Worm (Caenorhabditis elegans) whole organism, young adult: ENCODE measurements around the gene nsy-1.

Source experiments
- B0019.2 ChIP-seq: fragments of 200-800 bp; sonication (Bioruptor generic); conservative IDR thresholded peaks from 2 replicates; pipeline ENCODE4 v1.3.6; 2022; ENCODE audit warnings: missing genetic modification reagents, missing genetic modification characterization, missing compliant biosample characterization
- F22D6.2 ChIP-seq: sonication (generic microtip); optimal IDR thresholded peaks from 2 replicates; lab custom pipeline; 2016; ENCODE audit warnings: mild to moderate bottlenecking, missing genetic modification characterization, missing compliant biosample characterization
- F23B12.7 ChIP-seq: sonication (generic microtip); optimal IDR thresholded peaks from 2 replicates; lab custom pipeline; 2017; ENCODE audit warnings: missing genetic modification characterization, mild to moderate bottlenecking, missing compliant biosample characterization, antibody characterized with exemption, moderate library complexity; ENCODE audit not compliant: insufficient read depth
- F37B4.10 ChIP-seq: fragments of 200-800 bp; sonication (Bioruptor generic); IDR thresholded peaks from 2 replicates; pipeline ENCODE4 v1.3.6; 2022; ENCODE audit warnings: missing genetic modification characterization, missing compliant biosample characterization
- F57C9.4 ChIP-seq: sonication (generic microtip); optimal IDR thresholded peaks from 2 replicates; lab custom pipeline; 2017; ENCODE audit warnings: mild to moderate bottlenecking, missing genetic modification characterization, missing compliant biosample characterization
- Y53F4B.3 ChIP-seq: fragments of 200-800 bp; sonication (Bioruptor generic); IDR thresholded peaks from 2 replicates; pipeline ENCODE4 v1.3.6; 2022; ENCODE audit warnings: missing genetic modification reagents, missing genetic modification characterization, missing compliant biosample characterization
- Y79H2A.3 ChIP-seq: fragments of 200-800 bp; sonication (Bioruptor generic); conservative IDR thresholded peaks from 2 replicates; pipeline ENCODE4 v1.3.6; 2022; ENCODE audit warnings: missing genetic modification reagents, missing genetic modification characterization, missing compliant biosample characterization
- aptf-3 ChIP-seq: fragments of 200-800 bp; sonication (Bioruptor generic); IDR thresholded peaks from 2 replicates; pipeline ENCODE4 v1.3.6; 2022; ENCODE audit warnings: missing genetic modification characterization, missing compliant biosample characterization
- attf-5 ChIP-seq: fragments of 200-800 bp; sonication (Bioruptor generic); optimal IDR thresholded peaks from 2 replicates; lab custom pipeline; 2018; ENCODE audit warnings: mild to moderate bottlenecking, missing genetic modification characterization, missing compliant biosample characterization
- bed-2 ChIP-seq: fragments of 200-800 bp; sonication (Bioruptor generic); IDR thresholded peaks from 2 replicates; pipeline ENCODE4 v1.3.6; 2022; ENCODE audit warnings: missing genetic modification reagents, missing genetic modification characterization, missing compliant biosample characterization
- cebp-1 ChIP-seq, 2 experiments: fragments of 200-800 bp in 1 of 2; sonication (Bioruptor generic) in 1 of 2; sonication (generic microtip) in 1 of 2; IDR thresholded peaks in 1 of 2; optimal IDR thresholded peaks in 1 of 2; 2 replicates each; pipeline versions ENCODE4 v1.3.6 to Lab custom; 2017 to 2022; ENCODE audit warnings: missing compliant biosample characterization in 2 of 2, missing genetic modification characterization in 2 of 2, mild to moderate bottlenecking in 1 of 2, missing genetic modification reagents in 1 of 2, moderate library complexity in 1 of 2
- ceh-100 ChIP-seq: fragments of 200-800 bp; sonication (Bioruptor generic); IDR thresholded peaks from 2 replicates; pipeline ENCODE4 v1.3.6; 2022; ENCODE audit warnings: missing genetic modification reagents, missing genetic modification characterization, missing compliant biosample characterization
- chd-7 ChIP-seq: sonication (generic microtip); optimal IDR thresholded peaks from 2 replicates; lab custom pipeline; 2016; ENCODE audit warnings: mild to moderate bottlenecking, missing genetic modification characterization, moderate library complexity, missing compliant biosample characterization
- dox-1 ChIP-seq: fragments of 200-800 bp; sonication (Bioruptor generic); IDR thresholded peaks from 2 replicates; pipeline ENCODE4 v1.3.6; 2022; ENCODE audit warnings: missing genetic modification reagents, missing genetic modification characterization, missing compliant biosample characterization
- dpl-1 ChIP-seq: fragments of 150-350 bp; optimal IDR thresholded peaks from 2 replicates; lab custom pipeline; 2014; ENCODE audit warnings: missing biosample characterization, missing genetic modification reagents, missing genetic modification characterization
- lin-26 ChIP-seq: fragments of 200-800 bp; sonication (Bioruptor generic); IDR thresholded peaks from 2 replicates; pipeline ENCODE4 v1.3.6; 2022; ENCODE audit warnings: missing genetic modification reagents, missing genetic modification characterization, missing compliant biosample characterization
- lin-40 ChIP-seq: sonication (generic microtip); optimal IDR thresholded peaks from 2 replicates; lab custom pipeline; 2016; ENCODE audit warnings: missing genetic modification characterization, mild to moderate bottlenecking, missing compliant biosample characterization, missing genotype, missing genetic modification reagents
- lin-54 ChIP-seq: fragments of 200-800 bp; sonication (Bioruptor generic); optimal IDR thresholded peaks from 2 replicates; lab custom pipeline; 2018; ENCODE audit warnings: mild to moderate bottlenecking, missing genetic modification characterization, missing compliant biosample characterization
- lsl-1 ChIP-seq: fragments of 200-800 bp; sonication (Bioruptor generic); optimal IDR thresholded peaks from 2 replicates; lab custom pipeline; 2018; ENCODE audit warnings: mild to moderate bottlenecking, missing genetic modification characterization, moderate library complexity, missing compliant biosample characterization
- madf-3 ChIP-seq: fragments of 200-800 bp; sonication (Bioruptor generic); IDR thresholded peaks from 2 replicates; pipeline ENCODE4 v1.3.6; 2022; ENCODE audit warnings: missing genetic modification reagents, missing genetic modification characterization, missing compliant biosample characterization
- madf-6 ChIP-seq: fragments of 200-800 bp; sonication (Bioruptor generic); IDR thresholded peaks from 2 replicates; pipeline ENCODE4 v1.3.6; 2022; ENCODE audit warnings: missing genetic modification reagents, missing genetic modification characterization, missing compliant biosample characterization
- mcd-1 ChIP-seq: fragments of 200-800 bp; sonication (Bioruptor generic); IDR thresholded peaks from 2 replicates; pipeline ENCODE4 v1.3.6; 2022; ENCODE audit warnings: missing genetic modification reagents, missing genetic modification characterization, missing compliant biosample characterization
- nfya-2 ChIP-seq: fragments of 200-800 bp; sonication (Bioruptor generic); IDR thresholded peaks from 2 replicates; pipeline ENCODE4 v1.3.6; 2022; ENCODE audit warnings: missing genetic modification reagents, missing genetic modification characterization, missing compliant biosample characterization
- nhr-80 ChIP-seq: sonication (generic microtip); optimal IDR thresholded peaks from 2 replicates; lab custom pipeline; 2016; ENCODE audit warnings: missing genetic modification characterization, missing compliant biosample characterization
- rpc-1 ChIP-seq, 2 experiments: fragments of 150-350 bp in 1 of 2; sonication (generic microtip) in 1 of 2; optimal IDR thresholded peaks; 2 replicates each; lab custom pipeline; 2014 to 2018; ENCODE audit warnings: missing biosample characterization in 1 of 2, missing genetic modification characterization in 1 of 2, missing genetic modification reagents in 1 of 2, missing genotype in 1 of 2
- snpc-1.3 ChIP-seq: sonication (generic microtip); optimal IDR thresholded peaks from 2 replicates; lab custom pipeline; 2017; ENCODE audit warnings: missing genetic modification characterization, mild to moderate bottlenecking, missing compliant biosample characterization, antibody characterized with exemption, moderate library complexity, missing genotype, missing genetic modification reagents; ENCODE audit not compliant: insufficient read depth
- snpc-3.4 ChIP-seq: sonication (generic microtip); optimal IDR thresholded peaks from 2 replicates; lab custom pipeline; 2017; ENCODE audit warnings: missing genetic modification characterization, mild to moderate bottlenecking, missing compliant biosample characterization, antibody characterized with exemption, moderate library complexity, missing genotype, missing genetic modification reagents
- snpc-4 ChIP-seq, 5 experiments: fragments of 150-350 bp in 1 of 5; sonication (generic microtip) in 4 of 5; optimal IDR thresholded peaks; 2 replicates each; lab custom pipeline; 2014 to 2018; ENCODE audit warnings: missing genetic modification characterization in 5 of 5, missing biosample characterization in 3 of 5, antibody characterized with exemption in 2 of 5, mild to moderate bottlenecking in 2 of 5, missing compliant biosample characterization in 2 of 5, missing genotype in 2 of 5, moderate library complexity in 2 of 5, missing genetic modification reagents in 1 of 5
- tbp1 ChIP-seq: fragments of 200-800 bp; sonication (Bioruptor generic); optimal IDR thresholded peaks from 2 replicates; lab custom pipeline; 2018; ENCODE audit warnings: mild to moderate bottlenecking, missing genetic modification characterization, missing compliant biosample characterization
- unc-130 ChIP-seq: sonication (generic microtip); optimal IDR thresholded peaks from 2 replicates; lab custom pipeline; 2016; ENCODE audit warnings: missing genetic modification reagents, missing genetic modification characterization, missing compliant biosample characterization

The nsy-1 gene

DNA sequence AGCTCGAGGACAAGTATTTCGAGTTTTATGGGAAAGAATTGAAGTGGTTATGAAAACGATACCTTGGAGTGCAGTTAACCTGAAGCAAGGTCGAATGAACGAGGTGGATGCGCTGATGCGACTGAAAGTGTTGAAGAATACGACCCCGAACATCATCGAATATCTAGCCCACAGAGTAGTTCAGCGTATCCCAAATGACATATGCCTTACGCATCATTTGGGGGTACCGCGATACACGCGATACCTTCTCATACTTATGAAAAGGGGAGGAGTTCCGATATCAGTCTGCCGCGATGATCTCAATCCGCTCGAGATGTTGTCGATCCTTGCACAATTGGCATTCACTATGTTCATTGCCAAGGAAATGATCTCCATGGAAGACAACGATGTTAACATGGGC is 32.8 kb upstream of the nsy-1 start, which contains the start of gene T27F7.12:
Gene T27F7.12 (plus strand): TSS at position 301 of the 400 bp plus-strand sequence.
- TF ChIP-seq madf-3 (GFP tag; lab: Robert Waterston, UW): no peak
- TF ChIP-seq aptf-3: 0 out of 2 replicates have a peak, but pooled peaks have one; percentile 33

- TF ChIP-seq rpc-1 (optimal IDR thresholded peaks at IDR 0.05; lab: Kevin White, UChicago) (no peak), rpc-1 (tag; optimal IDR thresholded peaks at IDR 0.05; lab: Kevin White, UChicago) (no peak), F37B4.10 (GFP tag; lab: Robert Waterston, UW) (no peak), tbp1 (GFP tag; lab: Kevin White, UChicago) (no peak), madf-3 (GFP tag; lab: Robert Waterston, UW) (0 out of 2 replicates have a peak, but pooled peaks have one; percentile 11)
Observed at ce11 chrII:4992977-4993376, 29.6 kb upstream of the nsy-1 start, which contains the start of gene pigb-1. pigb-1 (minus strand) TSS chrII:4993077.

ce11 chrII:4993530-4994192 is 28.9 kb upstream of the nsy-1 start, which contains the start of the genes eif-1 and vps-24:
eif-1 (minus strand) TSS chrII:4993580.
vps-24 (plus strand) TSS chrII:4993998.
- peak; percentile 42; the same call in 1 of the 2 replicates for TF ChIP-seq mcd-1
- TF ChIP-seq lsl-1: peak; percentile 48
- TF ChIP-seq Y53F4B.3 (GFP tag; lab: Robert Waterston, UW): no peak
- TF ChIP-seq attf-5 (GFP tag; lab: Kevin White, UChicago): peak; percentile 75
- TF ChIP-seq lin-26 (GFP tag; lab: Robert Waterston, UW): no peak
- TF ChIP-seq ceh-100 (GFP tag; lab: Robert Waterston, UW): peak; percentile 18; the same call in 1 of the 2 replicates
- no peak for TF ChIP-seq F57C9.4 (tag; lab: Kevin White, UChicago)
- TF ChIP-seq F23B12.7 (tag; lab: Kevin White, UChicago): peak; percentile 12
- peak; percentile 7 for TF ChIP-seq unc-130 (GFP tag; lab: Kevin White, UChicago)
- TF ChIP-seq snpc-4 (GFP tag; optimal IDR thresholded peaks at IDR 0.05; lab: Kevin White, UChicago): no peak
- peak in 2 of 4 experiments; percentile 14 for TF ChIP-seq snpc-4 (tag; optimal IDR thresholded peaks at IDR 0.05; lab: Kevin White, UChicago)
- no peak for TF ChIP-seq cebp-1 (GFP tag; IDR thresholded peaks at IDR 0.05; lab: Robert Waterston, UW)
- TF ChIP-seq cebp-1 (tag; optimal IDR thresholded peaks at IDR 0.05; lab: Kevin White, UChicago): peak; percentile 45
- TF ChIP-seq dpl-1 (GFP tag; lab: Kevin White, UChicago): peak; percentile 30
- no peak for TF ChIP-seq F22D6.2 (tag; lab: Kevin White, UChicago)
- peak; percentile 42 for TF ChIP-seq snpc-1.3 (tag; lab: Kevin White, UChicago)
- TF ChIP-seq madf-6 (GFP tag; lab: Robert Waterston, UW): peak; percentile 51
- TF ChIP-seq lin-40 (tag; lab: Kevin White, UChicago): no peak
- peak; percentile 80 for TF ChIP-seq dox-1 (GFP tag; lab: Robert Waterston, UW)
- TF ChIP-seq lin-54 (GFP tag; lab: Kevin White, UChicago): peak; percentile 5
- no peak for TF ChIP-seq Y79H2A.3
- peak; percentile 17 for TF ChIP-seq snpc-3.4 (tag; lab: Kevin White, UChicago)
- TF ChIP-seq bed-2 (GFP tag; lab: Robert Waterston, UW): no peak
- peak; percentile 56; the same call in 1 of the 2 replicates for TF ChIP-seq B0019.2
- peak; percentile 26 for TF ChIP-seq nhr-80

ce11 chrII:4994939-4995338 is 27.6 kb upstream of the nsy-1 start, which contains the start of gene rnh-1.0:
rnh-1.0 (plus strand) TSS chrII:4995327.
- TF ChIP-seq chd-7 (tag; lab: Kevin White, UChicago) (no peak), nfya-2 (no peak), cebp-1 (GFP tag; IDR thresholded peaks at IDR 0.05; lab: Robert Waterston, UW) (no peak), cebp-1 (tag; optimal IDR thresholded peaks at IDR 0.05; lab: Kevin White, UChicago) (peak; percentile 37)
